Worm (Caenorhabditis elegans) whole organism, early embryonic: ENCODE measurements around the gene aak-2.
"Not testable (repeated sequence)": the region's sequence is repeated elsewhere in the genome, so short reads cannot be mapped to it uniquely, and the experiment has no call there.

Experiments
- B0310.2 ChIP-seq: sonication (generic microtip); optimal IDR thresholded peaks from 2 replicates; lab custom pipeline; 2016; ENCODE audit warnings: mild to moderate bottlenecking, missing genetic modification characterization, missing compliant biosample characterization
- F13C5.2 ChIP-seq: sonication (generic microtip); optimal IDR thresholded peaks from 2 replicates; lab custom pipeline; 2017; ENCODE audit warnings: mild to moderate bottlenecking, missing genetic modification characterization, inconsistent platforms, missing compliant biosample characterization
- aly-1 ChIP-seq: sonication (generic microtip); optimal IDR thresholded peaks from 2 replicates; lab custom pipeline; 2016; ENCODE audit warnings: missing genetic modification characterization, missing compliant biosample characterization
- ama-1 ChIP-seq: fragments of 150-350 bp; optimal IDR thresholded peaks from 2 replicates; lab custom pipeline; 2014
- ceh-13 ChIP-seq: fragments of 200-800 bp; sonication (Bioruptor generic); optimal IDR thresholded peaks from 2 replicates; lab custom pipeline; 2018; ENCODE audit warnings: mild to moderate bottlenecking, missing genetic modification characterization, missing compliant biosample characterization
- ceh-36 ChIP-seq: sonication (generic microtip); optimal IDR thresholded peaks from 2 replicates; lab custom pipeline; 2016; ENCODE audit warnings: missing genetic modification characterization, inconsistent platforms, missing compliant biosample characterization
- ets-7 ChIP-seq: sonication (generic microtip); optimal IDR thresholded peaks from 2 replicates; lab custom pipeline; 2016; ENCODE audit warnings: missing genotype, missing genetic modification characterization, missing compliant biosample characterization
- flt-1 ChIP-seq: fragments of 200-800 bp; sonication (Bioruptor generic); IDR thresholded peaks from 2 replicates; pipeline ENCODE4 v1.3.6; 2022; ENCODE audit warnings: missing genetic modification characterization, missing compliant biosample characterization
- hmbx-1 ChIP-seq: sonication (generic microtip); optimal IDR thresholded peaks from 2 replicates; lab custom pipeline; 2016; ENCODE audit warnings: mild to moderate bottlenecking, missing genetic modification characterization, missing compliant biosample characterization
- hmg-4 ChIP-seq: fragments of 200-800 bp; sonication (Bioruptor generic); optimal IDR thresholded peaks from 2 replicates; lab custom pipeline; 2018; ENCODE audit warnings: mild to moderate bottlenecking, missing genetic modification characterization, missing compliant biosample characterization
- hnd-1 ChIP-seq: sonication (generic microtip); optimal IDR thresholded peaks from 2 replicates; lab custom pipeline; 2016; ENCODE audit warnings: missing genetic modification characterization, missing compliant biosample characterization
- pes-1 ChIP-seq: fragments of 200-800 bp; sonication (Bioruptor generic); IDR thresholded peaks from 2 replicates; pipeline ENCODE4 v1.3.6; 2022; ENCODE audit warnings: missing genetic modification reagents, missing genetic modification characterization, missing compliant biosample characterization
- scrt-1 ChIP-seq: fragments of 200-800 bp; sonication (Bioruptor generic); IDR thresholded peaks from 2 replicates; pipeline ENCODE4 v1.3.6; 2022; ENCODE audit warnings: missing genetic modification characterization, missing compliant biosample characterization
- sea-1 ChIP-seq: fragments of 200-800 bp; sonication (Bioruptor generic); conservative IDR thresholded peaks from 2 replicates; pipeline ENCODE4 v1.3.6; 2022; ENCODE audit warnings: missing genetic modification characterization, missing compliant biosample characterization
- tbx-11 ChIP-seq: fragments of 200-800 bp; sonication (Bioruptor generic); IDR thresholded peaks from 2 replicates; pipeline ENCODE4 v1.3.6; 2022; ENCODE audit warnings: missing genetic modification characterization, missing compliant biosample characterization
- tbx-37 ChIP-seq: fragments of 200-800 bp; sonication (Bioruptor generic); conservative IDR thresholded peaks from 2 replicates; pipeline ENCODE4 v1.3.6; 2022; ENCODE audit warnings: missing genetic modification reagents, missing genetic modification characterization, missing compliant biosample characterization
- tra-4 ChIP-seq: sonication (generic microtip); optimal IDR thresholded peaks from 2 replicates; lab custom pipeline; 2017; ENCODE audit warnings: missing genetic modification characterization, missing compliant biosample characterization

aak-2 gene

ce11 chrX:16825358-16825757, 29.5 kb downstream of the aak-2 start, which contains the start of gene sto-5:
Gene sto-5 (minus strand): TSS chrX:16825458.
- TF ChIP-seq B0310.2 (tag; lab: Kevin White, UChicago) (no peak), scrt-1 (GFP tag; lab: Robert Waterston, UW) (no peak)

DNA sequence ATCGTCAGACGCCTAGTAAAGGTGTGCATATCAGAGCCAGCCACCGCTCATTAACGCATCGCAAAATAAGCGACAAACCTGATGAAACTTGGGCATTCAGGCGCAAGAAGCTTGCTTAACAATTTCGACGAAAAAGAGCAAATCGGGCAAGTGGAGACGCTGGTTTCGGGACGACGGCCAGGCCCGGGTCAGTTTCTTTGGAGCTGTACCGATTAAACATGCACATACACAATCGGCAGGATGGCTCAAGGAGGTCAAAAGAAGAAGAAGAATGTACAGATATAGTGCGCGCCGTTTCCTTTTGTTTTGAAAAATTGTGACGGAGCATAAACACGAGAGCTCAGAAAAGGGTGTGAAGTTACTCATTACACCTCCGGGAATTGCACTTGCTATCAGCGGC, 30.6 kb downstream of the aak-2 start:
- TF ChIP-seq hmg-4 (GFP tag; lab: Kevin White, UChicago) (no peak), hmbx-1 (tag; lab: Kevin White, UChicago) (no peak), pes-1 (GFP tag; lab: Robert Waterston, UW) (no peak), ceh-13 (GFP tag; lab: Kevin White, UChicago) (no peak), ceh-36 (tag; lab: Kevin White, UChicago) (no peak), sea-1 (GFP tag; lab: Robert Waterston, UW) (no peak), B0310.2 (tag; lab: Kevin White, UChicago) (no peak), tbx-37 (GFP tag; lab: Robert Waterston, UW) (no peak), flt-1 (no peak), tra-4 (no peak), F13C5.2 (no peak), tbx-11 (GFP tag; lab: Robert Waterston, UW) (no peak), ets-7 (tag; lab: Kevin White, UChicago) (no peak), hnd-1 (tag; lab: Kevin White, UChicago) (no peak), aly-1 (tag; lab: Kevin White, UChicago) (no peak), ama-1 (no peak), scrt-1 (GFP tag; lab: Robert Waterston, UW) (no peak)

DNA sequence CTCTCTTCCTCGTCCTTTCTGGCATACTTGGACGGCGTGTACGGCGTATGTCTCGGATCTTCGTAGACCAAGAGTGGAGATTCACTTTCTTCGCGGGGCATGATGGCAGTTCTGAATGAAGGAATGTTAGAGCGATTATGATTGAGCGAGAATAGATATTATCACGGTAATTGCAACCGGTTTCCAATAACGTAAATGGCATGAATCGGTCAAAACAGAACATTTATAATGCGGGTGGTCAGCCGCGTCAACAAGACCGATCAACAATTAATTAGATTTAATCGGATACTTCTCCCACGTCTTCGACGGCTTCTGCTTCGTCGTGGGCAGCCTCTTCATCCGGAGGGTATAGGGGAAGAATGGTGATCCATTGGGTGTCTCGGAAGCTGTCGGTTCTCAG, 38.8 kb downstream of the aak-2 start, which contains the start of gene F41G4.13:
TSS of gene F41G4.13 (minus strand) at position 101 of the 400 bp plus-strand sequence.
- TF ChIP-seq hmg-4 (GFP tag; lab: Kevin White, UChicago); F13C5.2; tbx-37 (GFP tag; lab: Robert Waterston, UW): not testable (repeated sequence)

DNA sequence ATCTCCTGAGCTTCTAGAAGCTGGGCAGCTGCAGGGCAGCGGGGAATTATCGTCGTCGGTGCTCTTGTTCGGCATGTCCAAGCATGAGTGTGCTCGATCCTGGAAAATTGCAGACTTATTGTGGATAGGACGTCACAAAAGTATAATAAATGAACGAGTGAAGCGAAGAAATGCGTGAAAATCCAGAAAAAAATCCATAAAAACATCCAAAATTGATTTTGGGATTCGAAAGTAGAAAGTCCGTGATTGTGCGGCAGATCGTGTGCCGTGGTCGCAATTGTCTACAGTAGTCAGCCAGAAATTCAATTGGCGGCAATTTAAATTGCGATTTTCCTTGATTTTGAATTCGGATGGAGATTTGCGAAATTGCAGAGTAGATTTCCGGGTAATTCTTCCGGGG, 40.4 kb downstream of the aak-2 start, which contains the start of gene F41G4.7:
TSS of gene F41G4.7 (minus strand) at position 101 of the 400 bp plus-strand sequence.
- TF ChIP-seq F13C5.2 = no peak
- no peak for TF ChIP-seq ets-7 (tag; lab: Kevin White, UChicago)
- TF ChIP-seq aly-1 (tag; lab: Kevin White, UChicago) = no peak
- TF ChIP-seq pes-1 (GFP tag; lab: Robert Waterston, UW) = no peak
- TF ChIP-seq tbx-37 (GFP tag; lab: Robert Waterston, UW) = no peak
- no peak for TF ChIP-seq tbx-11 (GFP tag; lab: Robert Waterston, UW)
- no peak for TF ChIP-seq flt-1

ce11 chrX:16840738-16841137, 44.9 kb downstream of the aak-2 start, which contains the start of gene dyla-1:
Gene dyla-1 (plus strand): TSS chrX:16841038.
- TF ChIP-seq tra-4 (no peak), tbx-37 (GFP tag; lab: Robert Waterston, UW) (no peak), tbx-11 (GFP tag; lab: Robert Waterston, UW) (no peak)

ce11 chrX:16842935-16843334, 47.0 kb downstream of the aak-2 start:
- TF ChIP-seq tbx-11 (GFP tag; lab: Robert Waterston, UW) = no peak
- no peak for TF ChIP-seq pes-1 (GFP tag; lab: Robert Waterston, UW)
- no peak for TF ChIP-seq ets-7 (tag; lab: Kevin White, UChicago)
- no peak for TF ChIP-seq scrt-1 (GFP tag; lab: Robert Waterston, UW)
- TF ChIP-seq B0310.2 (tag; lab: Kevin White, UChicago) = no peak
- TF ChIP-seq ama-1 = no peak
- TF ChIP-seq hmbx-1 (tag; lab: Kevin White, UChicago) = no peak
- no peak for TF ChIP-seq hnd-1 (tag; lab: Kevin White, UChicago)

DNA sequence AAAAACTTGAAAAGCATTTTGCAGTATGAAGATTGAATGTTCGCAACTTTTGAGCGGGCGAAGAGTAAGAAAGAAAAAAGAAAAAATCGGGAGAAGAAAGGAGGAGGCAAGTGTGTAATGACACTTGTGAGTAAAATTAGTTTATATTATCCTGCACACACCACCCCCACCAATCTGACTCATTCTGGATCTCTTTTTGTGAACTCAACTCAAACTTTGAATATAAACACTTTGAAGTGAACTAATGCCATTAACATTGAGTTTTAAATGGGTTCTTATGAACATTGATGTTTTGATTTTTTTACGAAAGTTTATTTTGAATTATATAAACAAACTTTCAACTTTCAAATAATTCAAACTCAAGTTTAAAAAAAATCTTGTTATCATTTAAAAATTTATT, 49.0 kb downstream of the aak-2 start, which contains the start of gene F41G4.8:
TSS of gene F41G4.8 (minus strand) at position 101 of the 400 bp plus-strand sequence.
- TF ChIP-seq hnd-1 (tag; lab: Kevin White, UChicago) (no peak), pes-1 (GFP tag; lab: Robert Waterston, UW) (no peak), F13C5.2 (no peak), aly-1 (tag; lab: Kevin White, UChicago) (no peak), sea-1 (GFP tag; lab: Robert Waterston, UW) (no peak)
